Fruit fly (Drosophila melanogaster) whole organism, adult: ENCODE results near the gene Schip1.

ENCODE experiments used
- CG11617 ChIP-seq: fragments of 200-800 bp; sonication (Bioruptor generic); optimal IDR thresholded peaks from 2 replicates; lab custom pipeline; 2017; ENCODE audit warnings: mild to moderate bottlenecking, missing biosample characterization, missing genetic modification reagents, missing genetic modification characterization
- CG12768 ChIP-seq: fragments of 200-800 bp; sonication (Bioruptor generic); optimal IDR thresholded peaks from 2 replicates; lab custom pipeline; 2017; ENCODE audit warnings: missing biosample characterization, missing genetic modification characterization, mild to moderate bottlenecking, moderate library complexity, missing genetic modification reagents
- CG14711 ChIP-seq: fragments of 200-800 bp; sonication (Bioruptor generic); optimal IDR thresholded peaks from 2 replicates; lab custom pipeline; 2018; ENCODE audit warnings: missing biosample characterization, mild to moderate bottlenecking, missing genetic modification characterization, moderate library complexity
- CG1620 ChIP-seq: fragments of 200-800 bp; sonication (Bioruptor generic); optimal IDR thresholded peaks from 2 replicates; lab custom pipeline; 2016; ENCODE audit warnings: missing biosample characterization, missing genetic modification characterization
- CG33017 ChIP-seq: fragments of 200-800 bp; sonication (Bioruptor generic); optimal IDR thresholded peaks from 2 replicates; lab custom pipeline; 2018; ENCODE audit warnings: missing biosample characterization, mild to moderate bottlenecking, missing genetic modification characterization, moderate library complexity
- CG5204 ChIP-seq: fragments of 200-800 bp; sonication (Bioruptor generic); optimal IDR thresholded peaks from 2 replicates; lab custom pipeline; 2016; ENCODE audit warnings: missing biosample characterization, missing genetic modification characterization
- CG7045 ChIP-seq: fragments of 200-800 bp; sonication (Bioruptor generic); optimal IDR thresholded peaks from 2 replicates; lab custom pipeline; 2017; ENCODE audit warnings: missing biosample characterization, mild to moderate bottlenecking, missing genetic modification characterization
- CG7101 ChIP-seq: fragments of 200-800 bp; sonication (Bioruptor generic); optimal IDR thresholded peaks from 2 replicates; lab custom pipeline; 2018; ENCODE audit warnings: missing biosample characterization, mild to moderate bottlenecking, missing genetic modification characterization, moderate library complexity
- Clk ChIP-seq: fragments of 200-800 bp; sonication (Bioruptor generic); optimal IDR thresholded peaks from 2 replicates; lab custom pipeline; 2017; ENCODE audit warnings: missing biosample characterization, missing genetic modification characterization
- Crg-1 ChIP-seq: fragments of 200-800 bp; sonication (Bioruptor generic); optimal IDR thresholded peaks from 2 replicates; lab custom pipeline; 2016; ENCODE audit warnings: missing biosample characterization, missing genetic modification characterization
- Hr96 ChIP-seq: fragments of 200-800 bp; sonication (Bioruptor generic); optimal IDR thresholded peaks from 2 replicates; lab custom pipeline; 2016; ENCODE audit warnings: missing biosample characterization, missing genetic modification characterization
- Mnt ChIP-seq: fragments of 200-800 bp; sonication (Bioruptor generic); optimal IDR thresholded peaks from 2 replicates; lab custom pipeline; 2016; ENCODE audit warnings: missing biosample characterization, mild to moderate bottlenecking, missing genetic modification characterization
- bab1 ChIP-seq: fragments of 200-800 bp; sonication (Bioruptor generic); optimal IDR thresholded peaks from 3 replicates; lab custom pipeline; 2019; ENCODE audit warnings: missing biosample characterization, mild to moderate bottlenecking, missing genetic modification characterization, moderate library complexity
- cic ChIP-seq: fragments of 200-800 bp; sonication (Bioruptor generic); optimal IDR thresholded peaks from 2 replicates; lab custom pipeline; 2017; ENCODE audit warnings: missing biosample characterization, mild to moderate bottlenecking, missing genetic modification characterization, moderate library complexity
- cnc ChIP-seq, 2 experiments: fragments of >200 bp; optimal IDR thresholded peaks; 2 replicates each; lab custom pipeline; 2017
- kay ChIP-seq: fragments of 200-800 bp; sonication (Bioruptor generic); peaks from one replicate; lab custom pipeline; 2016; ENCODE audit warnings: missing biosample characterization, missing genetic modification characterization, borderline replicate concordance
- ovo ChIP-seq: fragments of 200-800 bp; sonication (Bioruptor generic); optimal IDR thresholded peaks from 2 replicates; lab custom pipeline; 2016; ENCODE audit warnings: missing biosample characterization, missing genetic modification characterization
- pad ChIP-seq: fragments of 200-800 bp; sonication (Bioruptor generic); optimal IDR thresholded peaks from 3 replicates; lab custom pipeline; 2017; ENCODE audit warnings: missing biosample characterization, missing genetic modification characterization, mild to moderate bottlenecking, moderate library complexity, missing genetic modification reagents
- tj ChIP-seq: fragments of 200-800 bp; sonication (Bioruptor generic); optimal IDR thresholded peaks from 3 replicates; lab custom pipeline; 2017; ENCODE audit warnings: missing biosample characterization, mild to moderate bottlenecking, missing genetic modification characterization, moderate library complexity
- toe ChIP-seq: fragments of 200-800 bp; sonication (Bioruptor generic); optimal IDR thresholded peaks from 2 replicates; lab custom pipeline; 2016; ENCODE audit warnings: missing biosample characterization, missing genetic modification characterization

The Schip1 gene

dm6 chr2L:10299077-10299809, 31.7 kb downstream of the Schip1 start:
- TF ChIP-seq kay (GFP tag; lab: Kevin White, UChicago) (peak; percentile 93), tj (GFP tag; lab: Kevin White, UChicago) (peak; percentile 30), bab1 (GFP tag; lab: Kevin White, UChicago) (no peak)

DNA sequence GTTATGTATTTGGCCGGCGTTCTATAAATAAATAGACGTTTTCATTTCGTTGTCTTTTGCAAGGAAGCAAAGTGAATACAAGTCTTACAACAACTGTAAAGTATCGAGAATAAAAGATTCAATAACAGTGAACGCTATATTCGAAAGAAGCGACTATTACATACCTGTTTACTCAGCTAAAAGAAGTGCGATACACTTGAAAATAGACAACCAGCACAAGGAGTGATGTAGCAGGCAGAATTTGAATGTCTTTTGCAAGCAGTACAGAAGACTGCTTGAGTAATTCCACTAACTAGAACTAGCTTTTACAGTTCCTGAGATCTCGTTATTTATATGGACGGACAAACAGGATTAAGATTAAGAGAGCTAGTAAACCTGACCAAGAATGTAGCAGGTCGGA, 32.6 kb downstream of the Schip1 start:
- TF ChIP-seq CG7101 (tag; lab: Kevin White, UChicago) (no peak), tj (GFP tag; lab: Kevin White, UChicago) (peak; percentile 4), kay (GFP tag; lab: Kevin White, UChicago) (peak; percentile 75), CG14711 (tag; lab: Kevin White, UChicago) (no peak)

- peak; percentile 93 for TF ChIP-seq kay (GFP tag; lab: Kevin White, UChicago)
- no peak for TF ChIP-seq Crg-1
Observed at dm6 chr2L:10294798-10295669, 35.9 kb downstream of the Schip1 start, which contains the start of gene Hand. Gene Hand (minus strand): TSS chr2L:10295385.

DNA sequence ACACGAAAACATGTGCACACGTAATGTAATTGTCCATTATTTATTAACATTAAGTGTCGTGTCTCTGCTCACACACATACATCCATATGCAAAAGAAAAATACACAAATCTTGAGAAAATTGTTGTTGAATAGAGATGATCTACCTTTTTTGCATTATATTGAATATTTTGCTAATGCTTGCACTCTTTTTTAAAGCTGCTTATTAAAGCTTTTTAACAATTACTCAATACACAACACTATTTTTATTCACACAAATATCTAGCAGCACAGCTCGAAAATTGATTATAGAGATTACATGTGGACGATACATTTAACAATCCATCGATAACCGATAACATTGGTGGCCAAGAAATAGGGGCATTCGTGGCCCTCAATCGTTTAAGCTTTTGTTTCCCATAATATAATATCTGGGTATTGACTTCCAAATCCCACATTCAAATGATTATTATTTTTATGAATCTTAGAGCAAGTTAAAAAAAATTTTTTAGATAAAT, 38.8 kb downstream of the Schip1 start, which contains the start of gene Ufd4:
Ufd4 (minus strand) TSS at position 300 of the 495 bp plus-strand sequence.
- TF ChIP-seq cic (GFP tag; lab: Kevin White, UChicago) (peak; percentile 14), pad (GFP tag; lab: Kevin White, UChicago) (no peak), CG12768 (peak; percentile 30), kay (GFP tag; lab: Kevin White, UChicago) (no peak), CG7045 (peak; percentile 61), CG7101 (tag; lab: Kevin White, UChicago) (peak; percentile 55), CG33017 (tag; lab: Kevin White, UChicago) (peak; percentile 62), CG11617 (GFP tag; lab: Kevin White, UChicago) (peak; percentile 53), CG5204 (GFP tag; lab: Kevin White, UChicago) (no peak), Hr96 (GFP tag; lab: Kevin White, UChicago) (no peak), tj (GFP tag; lab: Kevin White, UChicago) (peak; percentile 1), cnc (optimal IDR thresholded peaks at IDR 0.05; lab: Kevin White, UChicago) (no peak), ovo (GFP tag; lab: Kevin White, UChicago) (no peak), Mnt (GFP tag; lab: Kevin White, UChicago) (peak; percentile 56), CG14711 (tag; lab: Kevin White, UChicago) (peak; percentile 58), toe (GFP tag; lab: Kevin White, UChicago) (no peak), Clk (GFP tag; lab: Kevin White, UChicago) (no peak), Crg-1 (no peak), CG1620 (GFP tag; lab: Kevin White, UChicago) (peak; percentile 14), bab1 (GFP tag; lab: Kevin White, UChicago) (peak; percentile 68)

DNA sequence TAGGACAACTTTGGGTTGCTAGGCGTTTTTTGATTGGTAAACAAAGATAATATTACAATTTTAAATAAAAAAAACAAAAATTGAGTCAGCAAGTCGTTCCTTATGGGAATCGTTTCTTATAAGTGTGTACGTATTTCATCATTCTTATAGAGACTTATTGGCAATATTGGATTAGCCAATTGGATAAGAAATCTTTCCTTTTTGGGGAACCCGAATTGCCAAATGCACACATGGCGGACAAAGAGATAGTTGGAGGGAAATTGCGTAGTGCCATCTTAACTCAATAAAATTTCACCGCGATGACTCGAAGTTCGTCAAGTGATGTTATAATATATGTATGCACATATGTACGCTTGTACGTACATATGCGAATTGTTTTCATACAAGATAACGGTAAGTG, 39.6 kb downstream of the Schip1 start:
- TF ChIP-seq CG14711 (tag; lab: Kevin White, UChicago) (no peak), kay (GFP tag; lab: Kevin White, UChicago) (peak; percentile 61), Mnt (GFP tag; lab: Kevin White, UChicago) (no peak), tj (GFP tag; lab: Kevin White, UChicago) (no peak)

- TF ChIP-seq CG7101 (tag; lab: Kevin White, UChicago): no peak
- no peak for TF ChIP-seq CG5204 (GFP tag; lab: Kevin White, UChicago)
- TF ChIP-seq Mnt (GFP tag; lab: Kevin White, UChicago): no peak
- no peak for TF ChIP-seq Crg-1
- no peak for TF ChIP-seq CG12768
- no peak for TF ChIP-seq CG1620 (GFP tag; lab: Kevin White, UChicago)
Observed at dm6 chr2L:10280772-10281171, 50.1 kb downstream of the Schip1 start, which contains the start of gene CG34043. Gene CG34043 (minus strand): TSS chr2L:10280872.

DNA sequence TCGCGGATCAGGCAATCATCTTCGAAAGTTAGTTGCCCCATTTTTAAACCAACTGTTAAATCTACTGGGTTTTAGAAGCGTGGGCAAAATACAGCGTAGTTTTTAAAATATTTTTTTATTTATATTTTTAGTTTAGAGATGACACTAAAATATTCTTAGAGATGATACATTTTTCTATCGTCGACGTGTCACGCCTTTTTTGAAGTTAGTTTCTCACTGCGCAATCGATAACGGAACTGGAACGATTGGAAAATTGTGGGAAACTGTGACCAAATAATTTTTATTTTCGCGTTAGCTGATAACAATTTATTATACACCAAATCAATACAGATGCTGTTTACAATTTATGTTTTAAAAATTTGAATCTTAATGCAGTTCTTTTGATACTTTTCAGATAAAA, 52.3 kb downstream of the Schip1 start, which contains the start of gene Utx:
Utx (minus strand) TSS at position 154 of the 400 bp plus-strand sequence.
- TF ChIP-seq CG7101 (tag; lab: Kevin White, UChicago) (no peak), Mnt (GFP tag; lab: Kevin White, UChicago) (peak; percentile 5), CG5204 (GFP tag; lab: Kevin White, UChicago) (no peak), CG12768 (no peak), CG33017 (tag; lab: Kevin White, UChicago) (no peak), cnc (optimal IDR thresholded peaks at IDR 0.05; lab: Kevin White, UChicago) (no peak), CG1620 (GFP tag; lab: Kevin White, UChicago) (peak; percentile 24), Clk (GFP tag; lab: Kevin White, UChicago) (no peak), tj (GFP tag; lab: Kevin White, UChicago) (no peak), bab1 (GFP tag; lab: Kevin White, UChicago) (no peak)
